Worm (Caenorhabditis elegans): ENCODE results near the gene sra-7.
A peak's percentile ranks its signal among the peaks of the same experiment; 100 is the strongest.

- TF ChIP-seq nhr-47 (tag; optimal IDR thresholded peaks at IDR 0.05), result no peak
- no peak for TF ChIP-seq lin-39 (tag; optimal IDR thresholded peaks at IDR 0.05)
- TF ChIP-seq tbx-2 (tag; optimal IDR thresholded peaks at IDR 0.05), result no peak
- no peak for TF ChIP-seq ceh-88 (GFP tag; IDR thresholded peaks at IDR 0.05)
- no peak for TF ChIP-seq nhr-12 (tag; optimal IDR thresholded peaks at IDR 0.05)
- no peak for TF ChIP-seq lsy-2 (tag; optimal IDR thresholded peaks at IDR 0.05)
- no peak for TF ChIP-seq lin-15B (tag; optimal IDR thresholded peaks at IDR 0.05)
- TF ChIP-seq lin-13 (GFP tag; optimal IDR thresholded peaks at IDR 0.05), result no peak
- TF ChIP-seq jun-1 (tag; optimal IDR thresholded peaks at IDR 0.05), result no peak
- TF ChIP-seq blmp-1 (tag; optimal IDR thresholded peaks at IDR 0.05), result peak; percentile 79
- no peak for TF ChIP-seq nhr-237 (tag; optimal IDR thresholded peaks at IDR 0.05)
- TF ChIP-seq fos-1 (tag; optimal IDR thresholded peaks at IDR 0.05), result no peak
- no peak for TF ChIP-seq nhr-76 (tag; optimal IDR thresholded peaks at IDR 0.05)
- TF ChIP-seq nhr-28 (tag; optimal IDR thresholded peaks at IDR 0.05), result no peak
Observed at ce11 chrII:9554925-9555553, 10.6 kb downstream of the sra-7 start, which contains the start of gene F35H8.2.

Data from whole organism, L1 larva.